Worm (Caenorhabditis elegans) whole organism, young adult: ENCODE results near the gene F28A12.10.

Source experiments
- B0336.3 ChIP-seq: fragments of 200-800 bp; sonication (Bioruptor generic); IDR thresholded peaks from 2 replicates; pipeline ENCODE4 v1.3.6; 2022; ENCODE audit warnings: missing genetic modification characterization, missing compliant biosample characterization
- C17E4.6 ChIP-seq: fragments of 200-800 bp; sonication (Bioruptor generic); IDR thresholded peaks from 2 replicates; pipeline ENCODE4 v1.3.6; 2022; ENCODE audit warnings: missing genetic modification reagents, missing genetic modification characterization, missing compliant biosample characterization
- F23B12.7 ChIP-seq: sonication (generic microtip); optimal IDR thresholded peaks from 2 replicates; lab custom pipeline; 2017; ENCODE audit warnings: missing genetic modification characterization, mild to moderate bottlenecking, missing compliant biosample characterization, antibody characterized with exemption, moderate library complexity; ENCODE audit not compliant: insufficient read depth
- F49E8.2 ChIP-seq: sonication (generic microtip); optimal IDR thresholded peaks from 3 replicates; lab custom pipeline; 2017; ENCODE audit warnings: missing genetic modification characterization, mild to moderate bottlenecking, missing compliant biosample characterization, antibody characterized with exemption, moderate library complexity; ENCODE audit not compliant: insufficient read depth
- F55B11.4 ChIP-seq: sonication (generic microtip); optimal IDR thresholded peaks from 2 replicates; lab custom pipeline; 2016; ENCODE audit warnings: missing compliant biosample characterization, missing genetic modification characterization, borderline replicate concordance; ENCODE audit not compliant: insufficient read depth
- T07F8.4 ChIP-seq: sonication (generic microtip); optimal IDR thresholded peaks from 2 replicates; lab custom pipeline; 2016; ENCODE audit warnings: mild to moderate bottlenecking, missing genetic modification characterization, moderate library complexity, missing compliant biosample characterization
- T26A5.8 ChIP-seq: sonication (generic microtip); optimal IDR thresholded peaks from 2 replicates; lab custom pipeline; 2016; ENCODE audit warnings: missing genetic modification characterization, missing compliant biosample characterization
- aptf-2 ChIP-seq: fragments of 200-800 bp; sonication (Bioruptor generic); conservative IDR thresholded peaks from 2 replicates; pipeline ENCODE4 v1.3.6; 2022; ENCODE audit warnings: missing genetic modification reagents, missing genetic modification characterization, missing compliant biosample characterization
- attf-3 ChIP-seq: fragments of 200-800 bp; sonication (Bioruptor generic); conservative IDR thresholded peaks from 2 replicates; pipeline ENCODE4 v1.3.6; 2022; ENCODE audit warnings: missing genetic modification reagents, missing genetic modification characterization, missing compliant biosample characterization
- cebp-2 ChIP-seq: fragments of 200-800 bp; sonication (Bioruptor generic); IDR thresholded peaks from 2 replicates; pipeline ENCODE4 v1.3.6; 2022; ENCODE audit warnings: missing genetic modification characterization, missing compliant biosample characterization
- ceh-100 ChIP-seq: fragments of 200-800 bp; sonication (Bioruptor generic); IDR thresholded peaks from 2 replicates; pipeline ENCODE4 v1.3.6; 2022; ENCODE audit warnings: missing genetic modification reagents, missing genetic modification characterization, missing compliant biosample characterization
- ceh-91 ChIP-seq: fragments of 200-800 bp; sonication (Bioruptor generic); IDR thresholded peaks from 2 replicates; pipeline ENCODE4 v1.3.6; 2022; ENCODE audit warnings: missing genetic modification reagents, missing genetic modification characterization, missing compliant biosample characterization
- dpff-1 ChIP-seq: sonication (generic microtip); optimal IDR thresholded peaks from 2 replicates; lab custom pipeline; 2017; ENCODE audit warnings: mild to moderate bottlenecking, missing genetic modification characterization, missing compliant biosample characterization
- egl-44 ChIP-seq: fragments of 200-800 bp; sonication (Bioruptor generic); IDR thresholded peaks from 2 replicates; pipeline ENCODE4 v1.3.6; 2022; ENCODE audit warnings: missing genetic modification reagents, missing genetic modification characterization, missing compliant biosample characterization
- him-1 ChIP-seq: sonication (generic microtip); optimal IDR thresholded peaks from 2 replicates; lab custom pipeline; 2016; ENCODE audit warnings: missing genotype, missing genetic modification reagents, missing genetic modification characterization, missing compliant biosample characterization
- hlh-26 ChIP-seq: fragments of 200-800 bp; sonication (Bioruptor generic); conservative IDR thresholded peaks from 2 replicates; pipeline ENCODE4 v1.3.6; 2022; ENCODE audit warnings: missing genetic modification reagents, missing genetic modification characterization, missing compliant biosample characterization
- hmg-1.2 ChIP-seq: fragments of 200-800 bp; sonication (Bioruptor generic); IDR thresholded peaks from 2 replicates; pipeline ENCODE4 v1.3.6; 2022; ENCODE audit warnings: missing genetic modification reagents, missing genetic modification characterization, missing compliant biosample characterization
- hsf-1 ChIP-seq: fragments of 200-800 bp; sonication (Bioruptor generic); IDR thresholded peaks from 2 replicates; pipeline ENCODE4 v1.3.6; 2022; ENCODE audit warnings: missing genetic modification reagents, missing genetic modification characterization, missing compliant biosample characterization
- lin-40 ChIP-seq: sonication (generic microtip); optimal IDR thresholded peaks from 2 replicates; lab custom pipeline; 2016; ENCODE audit warnings: missing genetic modification characterization, mild to moderate bottlenecking, missing compliant biosample characterization, missing genotype, missing genetic modification reagents
- lin-54 ChIP-seq: fragments of 200-800 bp; sonication (Bioruptor generic); optimal IDR thresholded peaks from 2 replicates; lab custom pipeline; 2018; ENCODE audit warnings: mild to moderate bottlenecking, missing genetic modification characterization, missing compliant biosample characterization
- lsl-1 ChIP-seq: fragments of 200-800 bp; sonication (Bioruptor generic); optimal IDR thresholded peaks from 2 replicates; lab custom pipeline; 2018; ENCODE audit warnings: mild to moderate bottlenecking, missing genetic modification characterization, moderate library complexity, missing compliant biosample characterization
- lsy-27 ChIP-seq: sonication (generic microtip); optimal IDR thresholded peaks from 2 replicates; lab custom pipeline; 2017; ENCODE audit warnings: missing genetic modification characterization, mild to moderate bottlenecking, missing compliant biosample characterization, antibody characterized with exemption, missing genotype, borderline replicate concordance; ENCODE audit not compliant: insufficient read depth
- madf-3 ChIP-seq: fragments of 200-800 bp; sonication (Bioruptor generic); IDR thresholded peaks from 2 replicates; pipeline ENCODE4 v1.3.6; 2022; ENCODE audit warnings: missing genetic modification reagents, missing genetic modification characterization, missing compliant biosample characterization
- mcd-1 ChIP-seq: fragments of 200-800 bp; sonication (Bioruptor generic); IDR thresholded peaks from 2 replicates; pipeline ENCODE4 v1.3.6; 2022; ENCODE audit warnings: missing genetic modification reagents, missing genetic modification characterization, missing compliant biosample characterization
- nfyb-1 ChIP-seq: fragments of 200-800 bp; sonication (Bioruptor generic); IDR thresholded peaks from 2 replicates; pipeline ENCODE4 v1.3.6; 2022; ENCODE audit warnings: missing genetic modification reagents, missing genetic modification characterization, missing compliant biosample characterization
- nhr-179 ChIP-seq: sonication (generic microtip); optimal IDR thresholded peaks from 2 replicates; lab custom pipeline; 2016; ENCODE audit warnings: mild to moderate bottlenecking, missing genetic modification characterization, missing compliant biosample characterization
- pbrm-1 ChIP-seq: fragments of 200-800 bp; sonication (Bioruptor generic); IDR thresholded peaks from 2 replicates; pipeline ENCODE4 v1.3.6; 2022; ENCODE audit warnings: missing genetic modification reagents, missing genetic modification characterization, missing compliant biosample characterization
- sdz-38 ChIP-seq: sonication (generic microtip); optimal IDR thresholded peaks from 2 replicates; lab custom pipeline; 2016; ENCODE audit warnings: missing genotype, missing genetic modification characterization, missing compliant biosample characterization
- tbp1 ChIP-seq: fragments of 200-800 bp; sonication (Bioruptor generic); optimal IDR thresholded peaks from 2 replicates; lab custom pipeline; 2018; ENCODE audit warnings: mild to moderate bottlenecking, missing genetic modification characterization, missing compliant biosample characterization
- unc-130 ChIP-seq: sonication (generic microtip); optimal IDR thresholded peaks from 2 replicates; lab custom pipeline; 2016; ENCODE audit warnings: missing genetic modification reagents, missing genetic modification characterization, missing compliant biosample characterization
- zim-3 ChIP-seq: sonication (generic microtip); optimal IDR thresholded peaks from 2 replicates; lab custom pipeline; 2017; ENCODE audit warnings: mild to moderate bottlenecking, missing genetic modification characterization, moderate library complexity, missing compliant biosample characterization
- ztf-22 ChIP-seq: fragments of 200-800 bp; sonication (Bioruptor generic); optimal IDR thresholded peaks from 2 replicates; lab custom pipeline; 2018; ENCODE audit warnings: mild to moderate bottlenecking, missing genetic modification characterization, moderate library complexity, missing compliant biosample characterization
- ztf-25 ChIP-seq: fragments of 200-800 bp; sonication (Bioruptor generic); IDR thresholded peaks from 2 replicates; pipeline ENCODE4 v1.3.6; 2022; ENCODE audit warnings: missing genetic modification reagents, missing genetic modification characterization, missing compliant biosample characterization

Gene F28A12.10

ce11 chrV:8599957-8600356, 37.6 kb downstream of the F28A12.10 start:
- TF ChIP-seq F23B12.7 (no peak), nhr-179 (no peak), attf-3 (no peak), tbp1 (no peak), dpff-1 (no peak), lin-40 (no peak), egl-44 (GFP tag; lab: Robert Waterston, UW) (no peak), ztf-22 (no peak), lin-54 (GFP tag; lab: Kevin White, UChicago) (no peak), aptf-2 (no peak)

ce11 chrV:8599192-8599591, 38.4 kb downstream of the F28A12.10 start, which contains the start of gene F41E6.7:
F41E6.7 (minus strand) TSS chrV:8599292.
- TF ChIP-seq F49E8.2 (tag; lab: Kevin White, UChicago) (no peak), ztf-25 (GFP tag; lab: Robert Waterston, UW) (no peak), zim-3 (no peak), ceh-91 (GFP tag; lab: Robert Waterston, UW) (no peak), lsy-27 (no peak), sdz-38 (tag; lab: Kevin White, UChicago) (no peak), T26A5.8 (tag; lab: Kevin White, UChicago) (no peak), egl-44 (GFP tag; lab: Robert Waterston, UW) (no peak), nfyb-1 (GFP tag; lab: Robert Waterston, UW) (no peak), tbp1 (no peak), him-1 (tag; lab: Kevin White, UChicago) (no peak), ceh-100 (GFP tag; lab: Robert Waterston, UW) (no peak), cebp-2 (GFP tag; lab: Robert Waterston, UW) (no peak), T07F8.4 (no peak), F55B11.4 (tag; lab: Kevin White, UChicago) (no peak), hsf-1 (no peak)

ce11 chrV:8594105-8594964, 43.2 kb downstream of the F28A12.10 start, which contains the start of gene tag-196:
tag-196 (plus strand) TSS chrV:8594914.
- 0 out of 2 replicates have a peak, but pooled peaks have one; percentile 14 for TF ChIP-seq egl-44 (GFP tag; lab: Robert Waterston, UW)
- TF ChIP-seq B0336.3: no peak

- TF ChIP-seq unc-130 (GFP tag; lab: Kevin White, UChicago) (no peak), C17E4.6 (no peak), hsf-1 (no peak), hmg-1.2 (GFP tag; lab: Robert Waterston, UW) (no peak), egl-44 (GFP tag; lab: Robert Waterston, UW) (no peak), madf-3 (GFP tag; lab: Robert Waterston, UW) (no peak), mcd-1 (no peak), pbrm-1 (GFP tag; lab: Robert Waterston, UW) (no peak), hlh-26 (GFP tag; lab: Robert Waterston, UW) (no peak), lsl-1 (GFP tag; lab: Kevin White, UChicago) (no peak)
- TF ChIP-seq, all 124 proteins: peak for 0
Observed at ce11 chrV:8592691-8593307, 44.8 kb downstream of the F28A12.10 start.
